Worm (Caenorhabditis elegans): ENCODE measurements around the gene srh-234.

srh-234 gene

ce11 chrV:7651757-7652156, at the start of gene srh-234:
srh-234 (minus strand) TSS chrV:7651857.
- TF ChIP-seq crh-2 (tag; optimal IDR thresholded peaks at IDR 0.05) (no peak), snpc-4 (tag; optimal IDR thresholded peaks at IDR 0.05) (no peak), alr-1 (tag; optimal IDR thresholded peaks at IDR 0.05) (no peak), nhr-21 (tag; optimal IDR thresholded peaks at IDR 0.05) (no peak), nhr-11 (tag; optimal IDR thresholded peaks at IDR 0.05) (no peak), sma-3 (GFP tag; optimal IDR thresholded peaks at IDR 0.05) (no peak), elt-1 (tag; optimal IDR thresholded peaks at IDR 0.05) (no peak), mbf-1 (tag; optimal IDR thresholded peaks at IDR 0.05) (no peak)

- TF ChIP-seq dmd-4 (tag; optimal IDR thresholded peaks at IDR 0.05) (no peak), F13H6.1 (tag; optimal IDR thresholded peaks at IDR 0.05) (no peak)
These were observed 45.2 kb upstream of the srh-234 start, which contains the start of gene ZK105.3 for ce11 chrV:7696842-7697241. ZK105.3 (plus strand) TSS chrV:7697142.

ce11 chrV:7693394-7693793, 41.7 kb upstream of the srh-234 start, which contains the start of gene C12D5.10:
C12D5.10 (minus strand) TSS chrV:7693494.
- TF ChIP-seq zag-1 (tag; optimal IDR thresholded peaks at IDR 0.05), result no peak
- TF ChIP-seq nhr-129 (tag; optimal IDR thresholded peaks at IDR 0.05), result no peak
- TF ChIP-seq sma-3 (GFP tag; optimal IDR thresholded peaks at IDR 0.05), result no peak
- TF ChIP-seq lin-11 (tag; optimal IDR thresholded peaks at IDR 0.05), result no peak
- no peak for TF ChIP-seq nhr-23 (tag; optimal IDR thresholded peaks at IDR 0.05)

- TF ChIP-seq ztf-1 (GFP tag; conservative IDR thresholded peaks at IDR 0.05) (no peak), mdl-1 (tag; optimal IDR thresholded peaks at IDR 0.05) (no peak), zag-1 (tag; optimal IDR thresholded peaks at IDR 0.05) (no peak), dmd-4 (tag; optimal IDR thresholded peaks at IDR 0.05) (no peak), unc-55 (GFP tag; optimal IDR thresholded peaks at IDR 0.05) (no peak), ama-1 (optimal IDR thresholded peaks at IDR 0.05) (no peak), elt-1 (tag; optimal IDR thresholded peaks at IDR 0.05) (no peak), gmeb-1 (tag; optimal IDR thresholded peaks at IDR 0.05) (no peak), snpc-4 (tag; optimal IDR thresholded peaks at IDR 0.05) (no peak), unc-62 (GFP tag; optimal IDR thresholded peaks at IDR 0.05) (no peak), nhr-11 (tag; optimal IDR thresholded peaks at IDR 0.05) (no peak), crh-2 (tag; optimal IDR thresholded peaks at IDR 0.05) (no peak), lsy-2 (tag; optimal IDR thresholded peaks at IDR 0.05) (no peak), nhr-77 (tag; optimal IDR thresholded peaks at IDR 0.05) (no peak), peb-1 (tag; optimal IDR thresholded peaks at IDR 0.05) (no peak), F13H6.1 (tag; optimal IDR thresholded peaks at IDR 0.05) (no peak), lin-39 (tag; optimal IDR thresholded peaks at IDR 0.05) (no peak), fos-1 (tag; optimal IDR thresholded peaks at IDR 0.05) (no peak)
These were observed 39.0 kb upstream of the srh-234 start for ce11 chrV:7690637-7691036.

- TF ChIP-seq aly-2 (tag; optimal IDR thresholded peaks at IDR 0.05) (no peak), sma-9 (GFP tag; optimal IDR thresholded peaks at IDR 0.05) (no peak), sma-9 (tag; optimal IDR thresholded peaks at IDR 0.05) (no peak), nhr-237 (tag; optimal IDR thresholded peaks at IDR 0.05) (no peak), sma-3 (GFP tag; optimal IDR thresholded peaks at IDR 0.05) (no peak), sem-4 (tag; optimal IDR thresholded peaks at IDR 0.05) (no peak), unc-55 (GFP tag; optimal IDR thresholded peaks at IDR 0.05) (no peak), peb-1 (tag; optimal IDR thresholded peaks at IDR 0.05) (no peak), nhr-10 (tag; optimal IDR thresholded peaks at IDR 0.05) (no peak), nhr-11 (tag; optimal IDR thresholded peaks at IDR 0.05) (no peak), alr-1 (tag; optimal IDR thresholded peaks at IDR 0.05) (no peak), zag-1 (tag; optimal IDR thresholded peaks at IDR 0.05) (no peak), nhr-6 (tag; optimal IDR thresholded peaks at IDR 0.05) (no peak), blmp-1 (tag; optimal IDR thresholded peaks at IDR 0.05; ENCODE audit: insufficient read depth) (no peak), lsy-2 (tag; optimal IDR thresholded peaks at IDR 0.05) (no peak), mab-5 (tag; optimal IDR thresholded peaks at IDR 0.05) (no peak)
These were observed 38.2 kb upstream of the srh-234 start, which contains the start of gene C12D5.9 for ce11 chrV:7689888-7690287. C12D5.9 (minus strand) TSS chrV:7689988.

ce11 chrV:7686189-7686588, 34.5 kb upstream of the srh-234 start, which contains the start of the genes nhr-94 and nhr-152:
nhr-94 (minus strand) TSS chrV:7686335.
nhr-152 (plus strand) TSS chrV:7686350.
- TF ChIP-seq sma-9 (GFP tag; optimal IDR thresholded peaks at IDR 0.05) (peak; percentile 82), sma-9 (tag; optimal IDR thresholded peaks at IDR 0.05) (no peak), fos-1 (tag; optimal IDR thresholded peaks at IDR 0.05) (peak; percentile 6), elt-1 (tag; optimal IDR thresholded peaks at IDR 0.05) (peak; percentile 11), nhr-25 (tag; optimal IDR thresholded peaks at IDR 0.05) (peak; percentile 77), egl-27 (tag; optimal IDR thresholded peaks at IDR 0.05) (no peak), zag-1 (tag; optimal IDR thresholded peaks at IDR 0.05) (no peak)

Data from whole organism, L2 larva.